Worm (Caenorhabditis elegans) whole organism, young adult: Measurements from ENCODE around the gene W10G6.1.
A peak's percentile ranks its signal among the peaks of the same experiment; 100 is the strongest.

Experiments used
- B0336.3 ChIP-seq: fragments of 200-800 bp; sonication (Bioruptor generic); IDR thresholded peaks from 2 replicates; pipeline ENCODE4 v1.3.6; 2022; ENCODE audit warnings: missing genetic modification characterization, missing compliant biosample characterization
- C06A6.2 ChIP-seq: fragments of 200-800 bp; sonication (Bioruptor generic); conservative IDR thresholded peaks from 2 replicates; pipeline ENCODE4 v1.3.6; 2022; ENCODE audit warnings: missing genetic modification characterization, missing compliant biosample characterization
- C17E4.6 ChIP-seq: fragments of 200-800 bp; sonication (Bioruptor generic); IDR thresholded peaks from 2 replicates; pipeline ENCODE4 v1.3.6; 2022; ENCODE audit warnings: missing genetic modification reagents, missing genetic modification characterization, missing compliant biosample characterization
- F23B12.7 ChIP-seq: sonication (generic microtip); optimal IDR thresholded peaks from 2 replicates; lab custom pipeline; 2017; ENCODE audit warnings: missing genetic modification characterization, mild to moderate bottlenecking, missing compliant biosample characterization, antibody characterized with exemption, moderate library complexity; ENCODE audit not compliant: insufficient read depth
- F39B2.1 ChIP-seq: fragments of 200-800 bp; sonication (Bioruptor generic); IDR thresholded peaks from 2 replicates; pipeline ENCODE4 v1.3.6; 2022; ENCODE audit warnings: missing genetic modification reagents, missing genetic modification characterization, missing compliant biosample characterization
- F52B5.7 ChIP-seq: sonication (generic microtip); optimal IDR thresholded peaks from 2 replicates; lab custom pipeline; 2016; ENCODE audit warnings: mild to moderate bottlenecking, missing genetic modification characterization, missing compliant biosample characterization
- F55B11.4 ChIP-seq: sonication (generic microtip); optimal IDR thresholded peaks from 2 replicates; lab custom pipeline; 2016; ENCODE audit warnings: missing compliant biosample characterization, missing genetic modification characterization, borderline replicate concordance; ENCODE audit not compliant: insufficient read depth
- F57A8.1 ChIP-seq: fragments of 200-800 bp; sonication (Bioruptor generic); optimal IDR thresholded peaks from 2 replicates; lab custom pipeline; 2018; ENCODE audit warnings: mild to moderate bottlenecking, missing genetic modification characterization, moderate library complexity, missing compliant biosample characterization
- K11D2.4 ChIP-seq: fragments of 200-800 bp; sonication (Bioruptor generic); IDR thresholded peaks from 2 replicates; pipeline ENCODE4 v1.3.6; 2022; ENCODE audit warnings: missing genetic modification reagents, missing genetic modification characterization, missing compliant biosample characterization
- Y67H2A.10 ChIP-seq: fragments of 200-800 bp; sonication (Bioruptor generic); conservative IDR thresholded peaks from 2 replicates; pipeline ENCODE4 v1.3.6; 2022; ENCODE audit warnings: missing genetic modification reagents, missing genetic modification characterization, missing compliant biosample characterization
- athp-1 ChIP-seq: sonication (generic microtip); optimal IDR thresholded peaks from 2 replicates; lab custom pipeline; 2017; ENCODE audit warnings: mild to moderate bottlenecking, missing genetic modification characterization, missing compliant biosample characterization
- attf-3 ChIP-seq: fragments of 200-800 bp; sonication (Bioruptor generic); conservative IDR thresholded peaks from 2 replicates; pipeline ENCODE4 v1.3.6; 2022; ENCODE audit warnings: missing genetic modification reagents, missing genetic modification characterization, missing compliant biosample characterization
- bed-1 ChIP-seq: fragments of 200-800 bp; sonication (Bioruptor generic); IDR thresholded peaks from 2 replicates; pipeline ENCODE4 v1.3.6; 2022; ENCODE audit warnings: missing genetic modification reagents, missing genetic modification characterization, missing compliant biosample characterization
- bed-2 ChIP-seq: fragments of 200-800 bp; sonication (Bioruptor generic); IDR thresholded peaks from 2 replicates; pipeline ENCODE4 v1.3.6; 2022; ENCODE audit warnings: missing genetic modification reagents, missing genetic modification characterization, missing compliant biosample characterization
- ccch-3 ChIP-seq: fragments of 200-800 bp; sonication (Bioruptor generic); optimal IDR thresholded peaks from 2 replicates; lab custom pipeline; 2018; ENCODE audit warnings: mild to moderate bottlenecking, missing genetic modification characterization, missing compliant biosample characterization
- ceh-27 ChIP-seq: fragments of 200-800 bp; sonication (Bioruptor generic); optimal IDR thresholded peaks from 2 replicates; lab custom pipeline; 2018; ENCODE audit warnings: mild to moderate bottlenecking, missing genetic modification characterization, moderate library complexity, missing compliant biosample characterization
- ceh-79 ChIP-seq: sonication (generic microtip); optimal IDR thresholded peaks from 2 replicates; lab custom pipeline; 2017; ENCODE audit warnings: mild to moderate bottlenecking, missing genetic modification characterization, missing compliant biosample characterization
- die-1 ChIP-seq: sonication (generic microtip); optimal IDR thresholded peaks from 2 replicates; lab custom pipeline; 2016; ENCODE audit warnings: missing genotype, mild to moderate bottlenecking, missing genetic modification characterization, missing compliant biosample characterization
- ekl-4 ChIP-seq: fragments of 200-800 bp; sonication (Bioruptor generic); IDR thresholded peaks from 2 replicates; pipeline ENCODE4 v1.3.6; 2022; ENCODE audit warnings: missing genetic modification reagents, missing genetic modification characterization, missing compliant biosample characterization
- ets-4 ChIP-seq: fragments of 200-800 bp; sonication (Bioruptor generic); optimal IDR thresholded peaks from 2 replicates; lab custom pipeline; 2018; ENCODE audit warnings: mild to moderate bottlenecking, missing genetic modification characterization, missing compliant biosample characterization
- hlh-12 ChIP-seq: sonication (generic microtip); optimal IDR thresholded peaks from 2 replicates; lab custom pipeline; 2016; ENCODE audit warnings: missing genetic modification characterization, missing compliant biosample characterization
- hmg-1.2 ChIP-seq: fragments of 200-800 bp; sonication (Bioruptor generic); IDR thresholded peaks from 2 replicates; pipeline ENCODE4 v1.3.6; 2022; ENCODE audit warnings: missing genetic modification reagents, missing genetic modification characterization, missing compliant biosample characterization
- hrde-1 ChIP-seq: sonication (generic microtip); optimal IDR thresholded peaks from 2 replicates; lab custom pipeline; 2016; ENCODE audit warnings: missing genetic modification characterization, mild to moderate bottlenecking, missing compliant biosample characterization, moderate library complexity, missing genotype, missing genetic modification reagents, borderline replicate concordance
- lin-35 ChIP-seq, 3 experiments: fragments of 150-350 bp in 2 of 3; sonication (generic microtip) in 1 of 3; optimal IDR thresholded peaks; 2 replicates each; lab custom pipeline; 2014 to 2018; ENCODE audit warnings: missing biosample characterization in 3 of 3, missing genetic modification characterization in 3 of 3, missing genetic modification reagents in 3 of 3
- lin-54 ChIP-seq: fragments of 200-800 bp; sonication (Bioruptor generic); optimal IDR thresholded peaks from 2 replicates; lab custom pipeline; 2018; ENCODE audit warnings: mild to moderate bottlenecking, missing genetic modification characterization, missing compliant biosample characterization
- lir-1 ChIP-seq: fragments of 200-800 bp; sonication (Bioruptor generic); conservative IDR thresholded peaks from 2 replicates; pipeline ENCODE4 v1.3.6; 2022; ENCODE audit warnings: missing genetic modification reagents, missing genetic modification characterization, missing compliant biosample characterization
- madf-10 ChIP-seq: sonication (generic microtip); optimal IDR thresholded peaks from 2 replicates; lab custom pipeline; 2016; ENCODE audit warnings: mild to moderate bottlenecking, missing genetic modification characterization, missing compliant biosample characterization
- mcd-1 ChIP-seq: fragments of 200-800 bp; sonication (Bioruptor generic); IDR thresholded peaks from 2 replicates; pipeline ENCODE4 v1.3.6; 2022; ENCODE audit warnings: missing genetic modification reagents, missing genetic modification characterization, missing compliant biosample characterization
- mel-28 ChIP-seq: sonication (generic microtip); optimal IDR thresholded peaks from 2 replicates; lab custom pipeline; 2016; ENCODE audit warnings: borderline replicate concordance, mild to moderate bottlenecking, missing genetic modification characterization, missing compliant biosample characterization
- nfya-1 ChIP-seq: sonication (generic microtip); optimal IDR thresholded peaks from 2 replicates; lab custom pipeline; 2017; ENCODE audit warnings: antibody characterized with exemption, missing compliant biosample characterization, missing genetic modification characterization, borderline replicate concordance; ENCODE audit not compliant: insufficient read depth
- nfyb-1 ChIP-seq: fragments of 200-800 bp; sonication (Bioruptor generic); IDR thresholded peaks from 2 replicates; pipeline ENCODE4 v1.3.6; 2022; ENCODE audit warnings: missing genetic modification reagents, missing genetic modification characterization, missing compliant biosample characterization
- nhr-120 ChIP-seq: fragments of 200-800 bp; sonication (Bioruptor generic); IDR thresholded peaks from 2 replicates; pipeline ENCODE4 v1.3.6; 2022; ENCODE audit warnings: missing genetic modification characterization, missing compliant biosample characterization
- pha-4 ChIP-seq: fragments of 150-350 bp; sonication (generic microtip); optimal IDR thresholded peaks from 2 replicates; lab custom pipeline; 2014; ENCODE audit warnings: missing biosample characterization, missing genetic modification reagents, missing genetic modification characterization
- sea-2 ChIP-seq: fragments of 200-800 bp; sonication (Bioruptor generic); IDR thresholded peaks from 2 replicates; pipeline ENCODE4 v1.3.6; 2022; ENCODE audit warnings: missing genetic modification characterization, missing compliant biosample characterization
- snpc-3.4 ChIP-seq: sonication (generic microtip); optimal IDR thresholded peaks from 2 replicates; lab custom pipeline; 2017; ENCODE audit warnings: missing genetic modification characterization, mild to moderate bottlenecking, missing compliant biosample characterization, antibody characterized with exemption, moderate library complexity, missing genotype, missing genetic modification reagents
- snpc-4 ChIP-seq, 5 experiments: fragments of 150-350 bp in 1 of 5; sonication (generic microtip) in 4 of 5; optimal IDR thresholded peaks; 2 replicates each; lab custom pipeline; 2014 to 2018; ENCODE audit warnings: missing genetic modification characterization in 5 of 5, missing biosample characterization in 3 of 5, antibody characterized with exemption in 2 of 5, mild to moderate bottlenecking in 2 of 5, missing compliant biosample characterization in 2 of 5, missing genotype in 2 of 5, moderate library complexity in 2 of 5, missing genetic modification reagents in 1 of 5
- somi-1 ChIP-seq: fragments of 200-800 bp; sonication (Bioruptor generic); optimal IDR thresholded peaks from 2 replicates; lab custom pipeline; 2018; ENCODE audit warnings: mild to moderate bottlenecking, missing genetic modification characterization, missing compliant biosample characterization
- sptf-2 ChIP-seq: fragments of 200-800 bp; sonication (Bioruptor generic); optimal IDR thresholded peaks from 2 replicates; lab custom pipeline; 2018; ENCODE audit warnings: mild to moderate bottlenecking, missing genetic modification characterization, missing compliant biosample characterization
- tbp1 ChIP-seq: fragments of 200-800 bp; sonication (Bioruptor generic); optimal IDR thresholded peaks from 2 replicates; lab custom pipeline; 2018; ENCODE audit warnings: mild to moderate bottlenecking, missing genetic modification characterization, missing compliant biosample characterization
- unc-130 ChIP-seq: sonication (generic microtip); optimal IDR thresholded peaks from 2 replicates; lab custom pipeline; 2016; ENCODE audit warnings: missing genetic modification reagents, missing genetic modification characterization, missing compliant biosample characterization
- zim-3 ChIP-seq: sonication (generic microtip); optimal IDR thresholded peaks from 2 replicates; lab custom pipeline; 2017; ENCODE audit warnings: mild to moderate bottlenecking, missing genetic modification characterization, moderate library complexity, missing compliant biosample characterization
- ztf-26 ChIP-seq: sonication (generic microtip); optimal IDR thresholded peaks from 2 replicates; lab custom pipeline; 2017; ENCODE audit warnings: missing genetic modification characterization, missing compliant biosample characterization
- ztf-6 ChIP-seq: fragments of 200-800 bp; sonication (Bioruptor generic); IDR thresholded peaks from 2 replicates; pipeline ENCODE4 v1.3.6; 2022; ENCODE audit warnings: missing genetic modification reagents, missing genetic modification characterization, missing compliant biosample characterization

The W10G6.1 gene

DNA sequence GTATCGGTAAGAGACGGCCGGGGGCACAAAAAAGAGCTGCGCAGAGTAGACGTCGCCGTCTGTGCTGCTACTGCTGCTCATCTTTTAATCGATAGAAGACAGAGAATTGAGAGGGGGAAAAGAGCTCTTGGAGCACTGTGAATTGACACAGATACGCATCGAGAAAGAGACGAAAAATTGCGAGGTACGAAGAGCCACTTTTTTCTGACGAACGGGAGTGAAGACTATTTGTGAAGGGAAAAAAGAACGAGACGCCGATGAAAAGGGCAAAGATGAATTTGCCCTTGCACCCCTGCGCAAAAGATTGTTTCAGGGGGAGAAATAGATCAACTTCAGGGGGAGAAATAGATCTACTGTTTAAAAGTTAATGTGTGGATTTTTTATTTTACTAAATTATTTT lies 42.8 kb upstream of the W10G6.1 start (continued):
- TF ChIP-seq die-1 (tag; lab: Kevin White, UChicago) (no peak), lin-35 (GFP tag; optimal IDR thresholded peaks at IDR 0.05; lab: Kevin White, UChicago) (peak in 1 of 3 experiments; percentile 49), hlh-12 (tag; lab: Kevin White, UChicago) (no peak), lin-54 (GFP tag; lab: Kevin White, UChicago) (no peak), tbp1 (GFP tag; lab: Kevin White, UChicago) (peak; percentile 16), K11D2.4 (GFP tag; lab: Robert Waterston, UW) (peak; percentile 74), sea-2 (GFP tag; lab: Robert Waterston, UW) (no peak), hmg-1.2 (GFP tag; lab: Robert Waterston, UW) (peak; percentile 47; the same call in 1 of the 2 replicates), bed-2 (GFP tag; lab: Robert Waterston, UW) (no peak), nhr-120 (GFP tag; lab: Robert Waterston, UW) (no peak), C06A6.2 (GFP tag; lab: Robert Waterston, UW) (no peak), nfyb-1 (GFP tag; lab: Robert Waterston, UW) (no peak), ccch-3 (GFP tag; lab: Kevin White, UChicago) (no peak), ztf-26 (no peak), F55B11.4 (tag; lab: Kevin White, UChicago) (no peak), ekl-4 (GFP tag; lab: Robert Waterston, UW) (no peak), unc-130 (GFP tag; lab: Kevin White, UChicago) (no peak), B0336.3 (GFP tag; lab: Robert Waterston, UW) (no peak; the same call in 1 of the 2 replicates), F57A8.1 (GFP tag; lab: Kevin White, UChicago) (no peak), hrde-1 (no peak), somi-1 (GFP tag; lab: Kevin White, UChicago) (no peak), pha-4 (tag; lab: Kevin White, UChicago) (no peak), bed-1 (no peak), snpc-4 (GFP tag; optimal IDR thresholded peaks at IDR 0.05; lab: Kevin White, UChicago) (no peak), snpc-4 (tag; optimal IDR thresholded peaks at IDR 0.05; lab: Kevin White, UChicago) (peak in 2 of 4 experiments; percentile 11 to 36), F39B2.1 (no peak), ets-4 (no peak), F52B5.7 (tag; lab: Kevin White, UChicago) (no peak), ceh-27 (GFP tag; lab: Kevin White, UChicago) (peak; percentile 29), ztf-6 (GFP tag; lab: Robert Waterston, UW) (no peak), madf-10 (tag; lab: Kevin White, UChicago) (no peak), zim-3 (tag; lab: Kevin White, UChicago) (no peak), sptf-2 (GFP tag; lab: Kevin White, UChicago) (no peak), athp-1 (tag; lab: Kevin White, UChicago) (no peak), ceh-79 (tag; lab: Kevin White, UChicago) (no peak), mel-28 (tag; lab: Kevin White, UChicago) (no peak), lir-1 (GFP tag; lab: Robert Waterston, UW) (no peak), F23B12.7 (tag; lab: Kevin White, UChicago) (no peak), snpc-3.4 (tag; lab: Kevin White, UChicago) (no peak), mcd-1 (GFP tag; lab: Robert Waterston, UW) (0 out of 2 replicates have a peak, but pooled peaks have one; percentile 36), C17E4.6 (GFP tag; lab: Robert Waterston, UW) (0 out of 2 replicates have a peak, but pooled peaks have one; percentile 29), attf-3 (no peak), Y67H2A.10 (GFP tag; lab: Robert Waterston, UW) (no peak), nfya-1 (tag; lab: Kevin White, UChicago) (no peak)
